Fruit fly (Drosophila melanogaster) whole organism, embryonic: ENCODE data around the gene Cog2.

ENCODE experiments used
- BEAF-32 ChIP-seq: fragments of 200-800 bp; sonication (Bioruptor generic); optimal IDR thresholded peaks from 3 replicates; lab custom pipeline; 2017; ENCODE audit warnings: missing biosample characterization, missing genetic modification characterization, mild to moderate bottlenecking, moderate library complexity, missing genetic modification reagents
- CG10267 ChIP-seq: fragments of 200-800 bp; sonication (Bioruptor generic); optimal IDR thresholded peaks from 2 replicates; lab custom pipeline; 2018; ENCODE audit warnings: missing biosample characterization, mild to moderate bottlenecking, missing genetic modification characterization, moderate library complexity
- CG13287 ChIP-seq: fragments of 200-800 bp; sonication (Bioruptor generic); IDR thresholded peaks from 2 replicates; pipeline ENCODE4 v1.3.6; 2022; ENCODE audit warnings: missing biosample characterization, missing genetic modification characterization; ENCODE audit not compliant: partially characterized antibody
- CG13624 ChIP-seq: fragments of 200-800 bp; sonication (Bioruptor generic); optimal IDR thresholded peaks from 2 replicates; lab custom pipeline; 2016; ENCODE audit warnings: missing biosample characterization, missing genetic modification characterization
- CG14710 ChIP-seq: fragments of 200-800 bp; sonication (Bioruptor generic); optimal IDR thresholded peaks from 3 replicates; lab custom pipeline; 2019; ENCODE audit warnings: missing biosample characterization, mild to moderate bottlenecking, missing genetic modification characterization, moderate library complexity
- CG14860 ChIP-seq: fragments of 200-800 bp; sonication (Bioruptor generic); IDR thresholded peaks from 3 replicates; pipeline ENCODE4 v1.3.6; 2022; ENCODE audit warnings: missing biosample characterization, missing genetic modification characterization; ENCODE audit not compliant: partially characterized antibody
- CG1603 ChIP-seq: fragments of 200-800 bp; sonication (Bioruptor generic); optimal IDR thresholded peaks from 2 replicates; lab custom pipeline; 2019; ENCODE audit warnings: missing biosample characterization, mild to moderate bottlenecking, missing genetic modification characterization, moderate library complexity
- CG2116 ChIP-seq: fragments of 200-800 bp; sonication (Bioruptor generic); optimal IDR thresholded peaks from 3 replicates; lab custom pipeline; 2018; ENCODE audit warnings: missing biosample characterization, mild to moderate bottlenecking, missing genetic modification characterization
- CG2129 ChIP-seq: fragments of 200-800 bp; sonication (Bioruptor generic); IDR thresholded peaks from 2 replicates; pipeline ENCODE4 v1.3.6; 2022; ENCODE audit warnings: missing biosample characterization, missing genetic modification characterization; ENCODE audit not compliant: partially characterized antibody
- CG2875 ChIP-seq: fragments of 200-800 bp; sonication (Bioruptor generic); optimal IDR thresholded peaks from 2 replicates; lab custom pipeline; 2017; ENCODE audit warnings: missing biosample characterization, mild to moderate bottlenecking, missing genetic modification characterization, missing genetic modification reagents
- CG32767 ChIP-seq: fragments of 200-800 bp; sonication (Bioruptor generic); IDR thresholded peaks from 2 replicates; pipeline ENCODE4 v1.3.6; 2022; ENCODE audit warnings: missing biosample characterization, missing genetic modification characterization
- CG34224 ChIP-seq: fragments of 200-800 bp; sonication (Bioruptor generic); IDR thresholded peaks from 3 replicates; pipeline ENCODE4 v1.3.6; 2022; ENCODE audit warnings: missing biosample characterization, missing genetic modification characterization; ENCODE audit not compliant: partially characterized antibody
- CG4404 ChIP-seq: fragments of 200-800 bp; sonication (Bioruptor generic); IDR thresholded peaks from 2 replicates; pipeline ENCODE4 v1.3.6; 2022; ENCODE audit warnings: missing biosample characterization, missing genetic modification characterization
- CG4617 ChIP-seq: fragments of 200-800 bp; sonication (Bioruptor generic); optimal IDR thresholded peaks from 3 replicates; lab custom pipeline; 2016; ENCODE audit warnings: missing biosample characterization, missing genetic modification characterization, borderline replicate concordance
- CG6791 ChIP-seq: fragments of 200-800 bp; sonication (Bioruptor generic); IDR thresholded peaks from 3 replicates; pipeline ENCODE4 v1.3.6; 2022; ENCODE audit warnings: missing biosample characterization, missing genetic modification characterization; ENCODE audit not compliant: partially characterized antibody
- CG8089 ChIP-seq: fragments of 200-800 bp; sonication (Bioruptor generic); optimal IDR thresholded peaks from 3 replicates; lab custom pipeline; 2016; ENCODE audit warnings: missing biosample characterization, missing genetic modification characterization
- D ChIP-seq, 2 experiments: fragments of 200-800 bp in 1 of 2; fragments of >200 bp in 1 of 2; sonication (Bioruptor generic) in 1 of 2; optimal IDR thresholded peaks; 2 replicates in 1 of 2; 3 replicates in 1 of 2; lab custom pipeline; 2017; ENCODE audit warnings: mild to moderate bottlenecking in 1 of 2, missing biosample characterization in 1 of 2, missing genetic modification characterization in 1 of 2, missing genetic modification reagents in 1 of 2
- Dll ChIP-seq: fragments of 200-800 bp; sonication (Bioruptor generic); IDR thresholded peaks from 4 replicates; pipeline ENCODE4 v1.3.6; 2022; ENCODE audit warnings: missing biosample characterization, missing genetic modification characterization; ENCODE audit not compliant: partially characterized antibody
- Doc3 ChIP-seq: fragments of 200-800 bp; sonication (Bioruptor generic); IDR thresholded peaks from 3 replicates; pipeline ENCODE4 v1.3.6; 2022; ENCODE audit warnings: missing biosample characterization, missing genetic modification characterization; ENCODE audit not compliant: partially characterized antibody
- Dref ChIP-seq: fragments of 200-800 bp; sonication (Bioruptor generic); IDR thresholded peaks from 2 replicates; pipeline ENCODE4 v1.3.6; 2022; ENCODE audit warnings: missing biosample characterization, missing genetic modification characterization
- HLH3B ChIP-seq: fragments of 200-800 bp; sonication (Bioruptor generic); IDR thresholded peaks from 2 replicates; pipeline ENCODE4 v1.3.6; 2022; ENCODE audit warnings: missing biosample characterization, missing genetic modification characterization
- HmgZ ChIP-seq: fragments of 200-800 bp; sonication (Bioruptor generic); optimal IDR thresholded peaks from 2 replicates; lab custom pipeline; 2018; ENCODE audit warnings: missing biosample characterization, mild to moderate bottlenecking, missing genetic modification characterization
- MESR4 ChIP-seq: fragments of 200-800 bp; sonication (Bioruptor generic); optimal IDR thresholded peaks from 2 replicates; lab custom pipeline; 2018; ENCODE audit warnings: missing biosample characterization, mild to moderate bottlenecking, missing genetic modification characterization, moderate library complexity
- Myb ChIP-seq: fragments of 200-800 bp; sonication (Bioruptor generic); optimal IDR thresholded peaks from 2 replicates; lab custom pipeline; 2016; ENCODE audit warnings: missing biosample characterization, missing genetic modification characterization
- Neu2 ChIP-seq: fragments of 200-800 bp; sonication (Bioruptor generic); optimal IDR thresholded peaks from 3 replicates; lab custom pipeline; 2016; ENCODE audit warnings: missing biosample characterization, missing genetic modification characterization, borderline replicate concordance
- Scr ChIP-seq: fragments of 200-800 bp; sonication (Bioruptor generic); IDR thresholded peaks from 2 replicates; pipeline ENCODE4 v1.3.6; 2022; ENCODE audit warnings: missing biosample characterization, missing genetic modification characterization; ENCODE audit not compliant: partially characterized antibody
- Xrp1 ChIP-seq: fragments of 200-800 bp; sonication (Bioruptor generic); IDR thresholded peaks from 2 replicates; pipeline ENCODE4 v1.3.6; 2022; ENCODE audit warnings: missing biosample characterization, missing genetic modification characterization
- aop ChIP-seq: fragments of 200-800 bp; sonication (Bioruptor generic); IDR thresholded peaks from 2 replicates; pipeline ENCODE4 v1.3.6; 2022; ENCODE audit warnings: missing biosample characterization, missing genetic modification characterization
- bbx ChIP-seq: fragments of 200-800 bp; sonication (Bioruptor generic); IDR thresholded peaks from 2 replicates; pipeline ENCODE4 v1.3.6; 2022; ENCODE audit warnings: missing biosample characterization, missing genetic modification characterization; ENCODE audit not compliant: partially characterized antibody
- cg ChIP-seq: fragments of 200-800 bp; sonication (Bioruptor generic); optimal IDR thresholded peaks from 3 replicates; lab custom pipeline; 2019; ENCODE audit warnings: missing biosample characterization, mild to moderate bottlenecking, missing genetic modification characterization, moderate library complexity
- crp ChIP-seq, 2 experiments: fragments of 200-800 bp; sonication (Bioruptor generic); optimal IDR thresholded peaks; 2 replicates in 1 of 2; 3 replicates in 1 of 2; lab custom pipeline; 2017; ENCODE audit warnings: missing biosample characterization in 2 of 2, missing genetic modification characterization in 2 of 2, mild to moderate bottlenecking in 1 of 2, moderate library complexity in 1 of 2
- cwo ChIP-seq: fragments of 200-800 bp; sonication (Bioruptor generic); optimal IDR thresholded peaks from 3 replicates; lab custom pipeline; 2017; ENCODE audit warnings: missing biosample characterization, missing genetic modification characterization, mild to moderate bottlenecking, moderate library complexity, missing genetic modification reagents
- emc ChIP-seq: fragments of 200-800 bp; sonication (Bioruptor generic); optimal IDR thresholded peaks from 2 replicates; lab custom pipeline; 2016; ENCODE audit warnings: missing biosample characterization, missing genetic modification characterization
- eve ChIP-seq, 2 experiments: fragments of >200 bp; optimal IDR thresholded peaks; 2 replicates each; lab custom pipeline; 2017; ENCODE audit warnings: missing biosample characterization in 2 of 2, missing genetic modification characterization in 2 of 2
- ftz-f1 ChIP-seq: fragments of 200-800 bp; sonication (Bioruptor generic); optimal IDR thresholded peaks from 2 replicates; lab custom pipeline; 2016; ENCODE audit warnings: missing biosample characterization, missing genetic modification characterization
- hkb ChIP-seq, 2 experiments: fragments of 200-800 bp in 1 of 2; fragments of >200 bp in 1 of 2; sonication (Bioruptor generic) in 1 of 2; IDR thresholded peaks in 1 of 2; optimal IDR thresholded peaks in 1 of 2; 2 replicates each; pipeline versions ENCODE4 v1.3.6 to Lab custom; 2017 to 2022; ENCODE audit warnings: missing biosample characterization in 1 of 2, missing genetic modification characterization in 1 of 2
- knrl ChIP-seq: fragments of 200-800 bp; sonication (Bioruptor generic); IDR thresholded peaks from 3 replicates; pipeline ENCODE4 v1.3.6; 2022; ENCODE audit warnings: missing biosample characterization, missing genetic modification characterization; ENCODE audit not compliant: partially characterized antibody
- lbe ChIP-seq: fragments of 200-800 bp; sonication (Bioruptor generic); optimal IDR thresholded peaks from 2 replicates; lab custom pipeline; 2016; ENCODE audit warnings: missing biosample characterization, mild to moderate bottlenecking, missing genetic modification characterization
- onecut ChIP-seq: fragments of 200-800 bp; sonication (Bioruptor generic); IDR thresholded peaks from 2 replicates; pipeline ENCODE4 v1.3.6; 2022; ENCODE audit warnings: missing biosample characterization, missing genetic modification characterization
- pan ChIP-seq, 4 experiments: fragments of >200 bp in 3 of 4; fragments of 200-800 bp in 1 of 4; sonication (Bioruptor generic) in 1 of 4; optimal IDR thresholded peaks in 3 of 4; IDR thresholded peaks in 1 of 4; 2 replicates each; pipeline versions ENCODE4 v1.3.6 to Lab custom; 2017 to 2022; ENCODE audit warnings: missing biosample characterization in 2 of 4, missing genetic modification characterization in 2 of 4, mixed read lengths in 1 of 4
- pho ChIP-seq: fragments of 200-800 bp; sonication (Bioruptor generic); optimal IDR thresholded peaks from 2 replicates; lab custom pipeline; 2016; ENCODE audit warnings: missing biosample characterization, missing genetic modification characterization
- repo ChIP-seq: fragments of 200-800 bp; sonication (Bioruptor generic); optimal IDR thresholded peaks from 2 replicates; lab custom pipeline; 2016; ENCODE audit warnings: missing biosample characterization, missing genetic modification characterization
- ro ChIP-seq: fragments of 200-800 bp; sonication (Bioruptor generic); IDR thresholded peaks from 2 replicates; pipeline ENCODE4 v1.3.6; 2022; ENCODE audit warnings: missing biosample characterization, missing genetic modification characterization
- sens ChIP-seq: fragments of 200-800 bp; sonication (Bioruptor generic); peaks from one replicate; lab custom pipeline; 2016; ENCODE audit warnings: missing biosample characterization, missing genetic modification characterization
- stwl ChIP-seq: fragments of 200-800 bp; sonication (Bioruptor generic); optimal IDR thresholded peaks from 3 replicates; lab custom pipeline; 2018; ENCODE audit warnings: missing biosample characterization, mild to moderate bottlenecking, missing genetic modification characterization, moderate library complexity
- toy ChIP-seq: fragments of 200-800 bp; sonication (Bioruptor generic); IDR thresholded peaks from 2 replicates; pipeline ENCODE4 v1.3.6; 2022; ENCODE audit warnings: missing biosample characterization, missing genetic modification characterization

Cog2 gene

dm6 chr3R:15363608-15364007 lies 2.2 kb upstream of the Cog2 start, which contains the start of gene CG6171 (continued):
- peak; percentile 50 for TF ChIP-seq knrl (GFP tag; lab: Robert Waterston, UW)
- TF ChIP-seq CG4404 (GFP tag; lab: Robert Waterston, UW), result no peak
- no peak for TF ChIP-seq cwo (GFP tag; lab: Kevin White, UChicago)
- no peak for TF ChIP-seq emc
- TF ChIP-seq CG2875 (GFP tag; lab: Kevin White, UChicago), result no peak
- TF ChIP-seq Myb, result peak; percentile 37
- TF ChIP-seq hkb (optimal IDR thresholded peaks at IDR 0.05; lab: Kevin White, UChicago), result no peak
- TF ChIP-seq hkb (GFP tag; IDR thresholded peaks at IDR 0.05; lab: Robert Waterston, UW), result no peak
- TF ChIP-seq CG14710 (tag; lab: Kevin White, UChicago), result peak; percentile 12
- peak; percentile 16 for TF ChIP-seq CG13624 (GFP tag; lab: Kevin White, UChicago)
- peak; percentile 47 for TF ChIP-seq CG1603 (tag; lab: Kevin White, UChicago)
- TF ChIP-seq sens (GFP tag; lab: Kevin White, UChicago), result peak; percentile 80
- TF ChIP-seq CG10267 (tag; lab: Kevin White, UChicago), result peak; percentile 92
- peak; percentile 61 for TF ChIP-seq stwl
- TF ChIP-seq ro (GFP tag; lab: Robert Waterston, UW), result no peak
- TF ChIP-seq aop, result no peak
- no peak for TF ChIP-seq HLH3B
- TF ChIP-seq Dref, result peak; percentile 76
- TF ChIP-seq D (optimal IDR thresholded peaks at IDR 0.05; lab: Kevin White, UChicago), result no peak
- no peak for TF ChIP-seq D (GFP tag; optimal IDR thresholded peaks at IDR 0.05; lab: Kevin White, UChicago)
- TF ChIP-seq CG4617 (GFP tag; lab: Kevin White, UChicago), result peak; percentile 72
- no peak for TF ChIP-seq cg (GFP tag; lab: Kevin White, UChicago)
- peak; percentile 70; the same call in 2 of the 3 replicates for TF ChIP-seq CG6791 (GFP tag; lab: Robert Waterston, UW)
- no peak for TF ChIP-seq onecut (GFP tag; lab: Robert Waterston, UW)
- no peak for TF ChIP-seq repo (GFP tag; lab: Kevin White, UChicago)
- peak; percentile 64 for TF ChIP-seq Scr (GFP tag; lab: Robert Waterston, UW)
- TF ChIP-seq lbe, result peak; percentile 28
- 0 out of 3 replicates have a peak, but pooled peaks have one; percentile 17 for TF ChIP-seq Doc3 (GFP tag; lab: Robert Waterston, UW)
- TF ChIP-seq toy, result no peak
- TF ChIP-seq pho (GFP tag; lab: Kevin White, UChicago), result no peak
- TF ChIP-seq MESR4 (GFP tag; lab: Kevin White, UChicago), result peak; percentile 64
- no peak for TF ChIP-seq eve (GFP tag; optimal IDR thresholded peaks at IDR 0.05; lab: Kevin White, UChicago)
- TF ChIP-seq CG2116 (GFP tag; lab: Kevin White, UChicago), result peak; percentile 70
- peak; percentile 75 for TF ChIP-seq CG13287 (GFP tag; lab: Robert Waterston, UW)
- peak; percentile 69; the same call in 3 of the 4 replicates for TF ChIP-seq Dll (GFP tag; lab: Robert Waterston, UW)
- TF ChIP-seq CG2129, result peak; percentile 34; the same call in 1 of the 2 replicates
- TF ChIP-seq Neu2 (GFP tag; lab: Kevin White, UChicago), result peak; percentile 18
- TF ChIP-seq CG32767, result peak; percentile 47; the same call in 1 of the 2 replicates
- peak; percentile 48; the same call in 1 of the 3 replicates for TF ChIP-seq CG14860
- peak; percentile 48; the same call in 2 of the 3 replicates for TF ChIP-seq CG34224 (GFP tag; lab: Robert Waterston, UW)
- 0 out of 2 replicates have a peak, but pooled peaks have one; percentile 14 for TF ChIP-seq Xrp1
- TF ChIP-seq crp (GFP tag; optimal IDR thresholded peaks at IDR 0.05; lab: Kevin White, UChicago), result peak in 1 of 2 experiments; percentile 15
- peak; percentile 63 for TF ChIP-seq BEAF-32
- TF ChIP-seq ftz-f1 (GFP tag; lab: Kevin White, UChicago), result no peak
- no peak for TF ChIP-seq CG8089
- 0 out of 2 replicates have a peak, but pooled peaks have one; percentile 55 for TF ChIP-seq bbx (GFP tag; lab: Robert Waterston, UW)
- TF ChIP-seq HmgZ (tag; lab: Kevin White, UChicago), result peak; percentile 17
- no peak for TF ChIP-seq pan (optimal IDR thresholded peaks at IDR 0.05; lab: Kevin White, UChicago)
- TF ChIP-seq pan (GFP tag; optimal IDR thresholded peaks at IDR 0.05 in 1 of 2, IDR thresholded peaks at IDR 0.05 in 1 of 2), result no peak
